Worm (Caenorhabditis elegans) whole organism, young adult: ENCODE data around the gene C34E11.2.

Source experiments
- B0019.2 ChIP-seq: fragments of 200-800 bp; sonication (Bioruptor generic); conservative IDR thresholded peaks from 2 replicates; pipeline ENCODE4 v1.3.6; 2022; ENCODE audit warnings: missing genetic modification reagents, missing genetic modification characterization, missing compliant biosample characterization
- C06A6.2 ChIP-seq: fragments of 200-800 bp; sonication (Bioruptor generic); conservative IDR thresholded peaks from 2 replicates; pipeline ENCODE4 v1.3.6; 2022; ENCODE audit warnings: missing genetic modification characterization, missing compliant biosample characterization
- C17E4.6 ChIP-seq: fragments of 200-800 bp; sonication (Bioruptor generic); IDR thresholded peaks from 2 replicates; pipeline ENCODE4 v1.3.6; 2022; ENCODE audit warnings: missing genetic modification reagents, missing genetic modification characterization, missing compliant biosample characterization
- F39B2.1 ChIP-seq: fragments of 200-800 bp; sonication (Bioruptor generic); IDR thresholded peaks from 2 replicates; pipeline ENCODE4 v1.3.6; 2022; ENCODE audit warnings: missing genetic modification reagents, missing genetic modification characterization, missing compliant biosample characterization
- F52B5.7 ChIP-seq: sonication (generic microtip); optimal IDR thresholded peaks from 2 replicates; lab custom pipeline; 2016; ENCODE audit warnings: mild to moderate bottlenecking, missing genetic modification characterization, missing compliant biosample characterization
- K11D2.4 ChIP-seq: fragments of 200-800 bp; sonication (Bioruptor generic); IDR thresholded peaks from 2 replicates; pipeline ENCODE4 v1.3.6; 2022; ENCODE audit warnings: missing genetic modification reagents, missing genetic modification characterization, missing compliant biosample characterization
- K12H6.12 ChIP-seq: fragments of 200-800 bp; sonication (Bioruptor generic); optimal IDR thresholded peaks from 2 replicates; lab custom pipeline; 2018; ENCODE audit warnings: mild to moderate bottlenecking, missing genetic modification characterization, missing compliant biosample characterization
- T07F8.4 ChIP-seq: sonication (generic microtip); optimal IDR thresholded peaks from 2 replicates; lab custom pipeline; 2016; ENCODE audit warnings: mild to moderate bottlenecking, missing genetic modification characterization, moderate library complexity, missing compliant biosample characterization
- Y53G8AR.9 ChIP-seq: fragments of 200-800 bp; sonication (Bioruptor generic); conservative IDR thresholded peaks from 2 replicates; pipeline ENCODE4 v1.3.6; 2022; ENCODE audit warnings: missing genetic modification reagents, missing genetic modification characterization, missing compliant biosample characterization
- Y79H2A.3 ChIP-seq: fragments of 200-800 bp; sonication (Bioruptor generic); conservative IDR thresholded peaks from 2 replicates; pipeline ENCODE4 v1.3.6; 2022; ENCODE audit warnings: missing genetic modification reagents, missing genetic modification characterization, missing compliant biosample characterization
- ZK185.1 ChIP-seq: sonication (generic microtip); optimal IDR thresholded peaks from 2 replicates; lab custom pipeline; 2016; ENCODE audit warnings: mild to moderate bottlenecking, missing genetic modification characterization, missing compliant biosample characterization; ENCODE audit not compliant: poor library complexity, severe bottlenecking
- attf-6 ChIP-seq: fragments of 200-800 bp; sonication (Bioruptor generic); IDR thresholded peaks from 2 replicates; pipeline ENCODE4 v1.3.6; 2022; ENCODE audit warnings: missing genetic modification reagents, missing genetic modification characterization, missing compliant biosample characterization
- bed-1 ChIP-seq: fragments of 200-800 bp; sonication (Bioruptor generic); IDR thresholded peaks from 2 replicates; pipeline ENCODE4 v1.3.6; 2022; ENCODE audit warnings: missing genetic modification reagents, missing genetic modification characterization, missing compliant biosample characterization
- bed-2 ChIP-seq: fragments of 200-800 bp; sonication (Bioruptor generic); IDR thresholded peaks from 2 replicates; pipeline ENCODE4 v1.3.6; 2022; ENCODE audit warnings: missing genetic modification reagents, missing genetic modification characterization, missing compliant biosample characterization
- ccch-3 ChIP-seq: fragments of 200-800 bp; sonication (Bioruptor generic); optimal IDR thresholded peaks from 2 replicates; lab custom pipeline; 2018; ENCODE audit warnings: mild to moderate bottlenecking, missing genetic modification characterization, missing compliant biosample characterization
- ceh-27 ChIP-seq: fragments of 200-800 bp; sonication (Bioruptor generic); optimal IDR thresholded peaks from 2 replicates; lab custom pipeline; 2018; ENCODE audit warnings: mild to moderate bottlenecking, missing genetic modification characterization, moderate library complexity, missing compliant biosample characterization
- ceh-40 ChIP-seq: fragments of 200-800 bp; sonication (Bioruptor generic); IDR thresholded peaks from 2 replicates; pipeline ENCODE4 v1.3.6; 2022; ENCODE audit warnings: missing genetic modification characterization, missing compliant biosample characterization
- ceh-79 ChIP-seq: sonication (generic microtip); optimal IDR thresholded peaks from 2 replicates; lab custom pipeline; 2017; ENCODE audit warnings: mild to moderate bottlenecking, missing genetic modification characterization, missing compliant biosample characterization
- chd-7 ChIP-seq: sonication (generic microtip); optimal IDR thresholded peaks from 2 replicates; lab custom pipeline; 2016; ENCODE audit warnings: mild to moderate bottlenecking, missing genetic modification characterization, moderate library complexity, missing compliant biosample characterization
- die-1 ChIP-seq: sonication (generic microtip); optimal IDR thresholded peaks from 2 replicates; lab custom pipeline; 2016; ENCODE audit warnings: missing genotype, mild to moderate bottlenecking, missing genetic modification characterization, missing compliant biosample characterization
- egl-18 ChIP-seq: fragments of 200-800 bp; sonication (Bioruptor generic); IDR thresholded peaks from 2 replicates; pipeline ENCODE4 v1.3.6; 2022; ENCODE audit warnings: missing genetic modification reagents, missing genetic modification characterization, missing compliant biosample characterization
- egrh-3 ChIP-seq: fragments of 200-800 bp; sonication (Bioruptor generic); IDR thresholded peaks from 2 replicates; pipeline ENCODE4 v1.3.6; 2022; ENCODE audit warnings: missing genetic modification reagents, missing genetic modification characterization, missing compliant biosample characterization
- fkh-3 ChIP-seq: sonication (generic microtip); optimal IDR thresholded peaks from 2 replicates; lab custom pipeline; 2016; ENCODE audit warnings: mild to moderate bottlenecking, missing genetic modification characterization, missing compliant biosample characterization
- hmg-20 ChIP-seq: fragments of 200-800 bp; sonication (Bioruptor generic); IDR thresholded peaks from 2 replicates; pipeline ENCODE4 v1.3.6; 2022; ENCODE audit warnings: missing genetic modification reagents, missing genetic modification characterization, missing compliant biosample characterization
- hsf-1 ChIP-seq: fragments of 200-800 bp; sonication (Bioruptor generic); IDR thresholded peaks from 2 replicates; pipeline ENCODE4 v1.3.6; 2022; ENCODE audit warnings: missing genetic modification reagents, missing genetic modification characterization, missing compliant biosample characterization
- let-526 ChIP-seq: fragments of 200-800 bp; sonication (Bioruptor generic); IDR thresholded peaks from 2 replicates; pipeline ENCODE4 v1.3.6; 2022; ENCODE audit warnings: missing genetic modification reagents, missing genetic modification characterization, missing compliant biosample characterization
- lin-26 ChIP-seq: fragments of 200-800 bp; sonication (Bioruptor generic); IDR thresholded peaks from 2 replicates; pipeline ENCODE4 v1.3.6; 2022; ENCODE audit warnings: missing genetic modification reagents, missing genetic modification characterization, missing compliant biosample characterization
- madf-6 ChIP-seq: fragments of 200-800 bp; sonication (Bioruptor generic); IDR thresholded peaks from 2 replicates; pipeline ENCODE4 v1.3.6; 2022; ENCODE audit warnings: missing genetic modification reagents, missing genetic modification characterization, missing compliant biosample characterization
- mcd-1 ChIP-seq: fragments of 200-800 bp; sonication (Bioruptor generic); IDR thresholded peaks from 2 replicates; pipeline ENCODE4 v1.3.6; 2022; ENCODE audit warnings: missing genetic modification reagents, missing genetic modification characterization, missing compliant biosample characterization
- nfya-2 ChIP-seq: fragments of 200-800 bp; sonication (Bioruptor generic); IDR thresholded peaks from 2 replicates; pipeline ENCODE4 v1.3.6; 2022; ENCODE audit warnings: missing genetic modification reagents, missing genetic modification characterization, missing compliant biosample characterization
- nfyb-1 ChIP-seq: fragments of 200-800 bp; sonication (Bioruptor generic); IDR thresholded peaks from 2 replicates; pipeline ENCODE4 v1.3.6; 2022; ENCODE audit warnings: missing genetic modification reagents, missing genetic modification characterization, missing compliant biosample characterization
- pbrm-1 ChIP-seq: fragments of 200-800 bp; sonication (Bioruptor generic); IDR thresholded peaks from 2 replicates; pipeline ENCODE4 v1.3.6; 2022; ENCODE audit warnings: missing genetic modification reagents, missing genetic modification characterization, missing compliant biosample characterization
- rcor-1 ChIP-seq: fragments of 200-800 bp; sonication (Bioruptor generic); IDR thresholded peaks from 2 replicates; pipeline ENCODE4 v1.3.6; 2022; ENCODE audit warnings: missing genetic modification reagents, missing genetic modification characterization, missing compliant biosample characterization
- rpc-1 ChIP-seq, 2 experiments: fragments of 150-350 bp in 1 of 2; sonication (generic microtip) in 1 of 2; optimal IDR thresholded peaks; 2 replicates each; lab custom pipeline; 2014 to 2018; ENCODE audit warnings: missing biosample characterization in 1 of 2, missing genetic modification characterization in 1 of 2, missing genetic modification reagents in 1 of 2, missing genotype in 1 of 2
- sea-2 ChIP-seq: fragments of 200-800 bp; sonication (Bioruptor generic); IDR thresholded peaks from 2 replicates; pipeline ENCODE4 v1.3.6; 2022; ENCODE audit warnings: missing genetic modification characterization, missing compliant biosample characterization
- snpc-3.4 ChIP-seq: sonication (generic microtip); optimal IDR thresholded peaks from 2 replicates; lab custom pipeline; 2017; ENCODE audit warnings: missing genetic modification characterization, mild to moderate bottlenecking, missing compliant biosample characterization, antibody characterized with exemption, moderate library complexity, missing genotype, missing genetic modification reagents
- snpc-4 ChIP-seq, 5 experiments: fragments of 150-350 bp in 1 of 5; sonication (generic microtip) in 4 of 5; optimal IDR thresholded peaks; 2 replicates each; lab custom pipeline; 2014 to 2018; ENCODE audit warnings: missing genetic modification characterization in 5 of 5, missing biosample characterization in 3 of 5, antibody characterized with exemption in 2 of 5, mild to moderate bottlenecking in 2 of 5, missing compliant biosample characterization in 2 of 5, missing genotype in 2 of 5, moderate library complexity in 2 of 5, missing genetic modification reagents in 1 of 5
- somi-1 ChIP-seq: fragments of 200-800 bp; sonication (Bioruptor generic); optimal IDR thresholded peaks from 2 replicates; lab custom pipeline; 2018; ENCODE audit warnings: mild to moderate bottlenecking, missing genetic modification characterization, missing compliant biosample characterization
- sptf-2 ChIP-seq: fragments of 200-800 bp; sonication (Bioruptor generic); optimal IDR thresholded peaks from 2 replicates; lab custom pipeline; 2018; ENCODE audit warnings: mild to moderate bottlenecking, missing genetic modification characterization, missing compliant biosample characterization
- tbp1 ChIP-seq: fragments of 200-800 bp; sonication (Bioruptor generic); optimal IDR thresholded peaks from 2 replicates; lab custom pipeline; 2018; ENCODE audit warnings: mild to moderate bottlenecking, missing genetic modification characterization, missing compliant biosample characterization
- tbx-9 ChIP-seq: sonication (generic microtip); optimal IDR thresholded peaks from 2 replicates; lab custom pipeline; 2016; ENCODE audit warnings: borderline replicate concordance, missing genetic modification characterization, inconsistent platforms, missing compliant biosample characterization
- unc-62 ChIP-seq: fragments of 150-350 bp; optimal IDR thresholded peaks from 2 replicates; lab custom pipeline; 2014; ENCODE audit warnings: missing biosample characterization, missing genetic modification reagents, missing genetic modification characterization
- ztf-18 ChIP-seq: sonication (generic microtip); optimal IDR thresholded peaks from 2 replicates; lab custom pipeline; 2016; ENCODE audit warnings: missing genotype, mild to moderate bottlenecking, missing genetic modification characterization, missing compliant biosample characterization
- ztf-26 ChIP-seq: sonication (generic microtip); optimal IDR thresholded peaks from 2 replicates; lab custom pipeline; 2017; ENCODE audit warnings: missing genetic modification characterization, missing compliant biosample characterization

The C34E11.2 gene

DNA sequence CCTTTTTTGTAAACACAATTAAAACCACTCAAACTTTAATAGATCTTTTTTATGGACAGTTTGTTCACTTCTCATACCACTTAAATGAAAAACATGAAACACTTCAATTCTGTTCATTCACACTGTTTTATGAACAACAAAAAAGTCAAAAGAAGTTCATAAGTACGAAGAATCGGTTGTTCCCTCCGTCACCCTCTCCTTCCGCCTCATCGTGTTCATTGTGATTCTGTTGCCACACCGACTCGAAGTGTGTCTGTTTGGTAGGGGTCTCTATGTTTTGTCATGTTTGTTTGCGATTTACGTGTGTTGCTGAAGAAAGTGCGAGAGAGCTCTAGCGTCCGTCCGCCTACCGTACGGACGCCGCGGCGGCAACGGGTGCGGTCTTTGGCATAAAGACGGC is 55.7 kb downstream of the C34E11.2 start, which contains the start of gene lact-7:
Gene lact-7 (plus strand): TSS at position 301 of the 400 bp plus-strand sequence.
- TF ChIP-seq B0019.2 (GFP tag; lab: Robert Waterston, UW) (no peak), ceh-27 (GFP tag; lab: Kevin White, UChicago) (peak; percentile 67), unc-62 (GFP tag; lab: Kevin White, UChicago) (no peak)

DNA sequence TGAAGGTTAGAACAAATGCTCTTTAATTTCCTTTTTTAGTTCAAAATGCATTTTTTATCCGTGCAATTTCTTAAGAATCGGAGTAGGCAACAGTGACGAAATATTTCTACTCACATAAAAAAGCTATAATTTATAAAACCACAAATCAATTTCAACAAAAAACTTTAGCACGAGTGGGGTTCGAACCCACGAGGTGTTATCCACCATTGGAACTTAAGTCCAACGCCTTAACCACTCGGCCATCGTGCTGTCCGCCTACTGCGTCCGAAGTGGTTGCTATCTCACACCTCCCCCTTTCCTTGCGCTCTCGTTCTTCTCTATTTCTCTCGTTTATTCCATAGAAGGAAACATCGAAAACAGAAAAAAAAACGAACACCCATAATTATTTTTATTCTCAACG is 56.9 kb downstream of the C34E11.2 start:
- TF ChIP-seq Y53G8AR.9 (no peak; the same call in 1 of the 2 replicates), attf-6 (GFP tag; lab: Robert Waterston, UW) (no peak), C17E4.6 (GFP tag; lab: Robert Waterston, UW) (peak; percentile 75; the same call in 1 of the 2 replicates), ccch-3 (no peak), pbrm-1 (GFP tag; lab: Robert Waterston, UW) (peak; percentile 96), snpc-3.4 (peak; percentile 77), Y79H2A.3 (GFP tag; lab: Robert Waterston, UW) (0 out of 2 replicates have a peak, but pooled peaks have one; percentile 59), ZK185.1 (tag; lab: Kevin White, UChicago) (peak; percentile 75), ztf-18 (tag; lab: Kevin White, UChicago) (peak; percentile 76), unc-62 (GFP tag; lab: Kevin White, UChicago) (no peak), egrh-3 (GFP tag; lab: Robert Waterston, UW) (no peak), let-526 (GFP tag; lab: Robert Waterston, UW) (peak; percentile 61; the same call in 1 of the 2 replicates), bed-1 (0 out of 2 replicates have a peak, but pooled peaks have one; percentile 48), T07F8.4 (tag; lab: Kevin White, UChicago) (peak; percentile 90), egl-18 (GFP tag; lab: Robert Waterston, UW) (0 out of 2 replicates have a peak, but pooled peaks have one; percentile 42), snpc-4 (GFP tag; optimal IDR thresholded peaks at IDR 0.05; lab: Kevin White, UChicago) (peak; percentile 82), snpc-4 (tag; optimal IDR thresholded peaks at IDR 0.05; lab: Kevin White, UChicago) (peak in 1 of 4 experiments; percentile 83), rcor-1 (GFP tag; lab: Robert Waterston, UW) (peak; percentile 87), madf-6 (GFP tag; lab: Robert Waterston, UW) (peak; percentile 73), hmg-20 (peak; percentile 67; the same call in 1 of the 2 replicates), F39B2.1 (GFP tag; lab: Robert Waterston, UW) (0 out of 2 replicates have a peak, but pooled peaks have one; percentile 52), sea-2 (GFP tag; lab: Robert Waterston, UW) (peak; percentile 62; the same call in 1 of the 2 replicates), hsf-1 (0 out of 2 replicates have a peak, but pooled peaks have one; percentile 54), mcd-1 (GFP tag; lab: Robert Waterston, UW) (peak; percentile 68), C06A6.2 (peak; percentile 64; the same call in 1 of the 2 replicates), ceh-79 (tag; lab: Kevin White, UChicago) (peak; percentile 36), nfya-2 (GFP tag; lab: Robert Waterston, UW) (0 out of 2 replicates have a peak, but pooled peaks have one; percentile 70), K11D2.4 (GFP tag; lab: Robert Waterston, UW) (peak; percentile 77), F52B5.7 (tag; lab: Kevin White, UChicago) (peak; percentile 56), rpc-1 (optimal IDR thresholded peaks at IDR 0.05; lab: Kevin White, UChicago) (peak; percentile 95), rpc-1 (tag; optimal IDR thresholded peaks at IDR 0.05; lab: Kevin White, UChicago) (peak; percentile 98), chd-7 (tag; lab: Kevin White, UChicago) (peak; percentile 81), fkh-3 (tag; lab: Kevin White, UChicago) (peak; percentile 58), K12H6.12 (tag; lab: Kevin White, UChicago) (peak; percentile 64), somi-1 (GFP tag; lab: Kevin White, UChicago) (peak; percentile 72), sptf-2 (peak; percentile 69), lin-26 (GFP tag; lab: Robert Waterston, UW) (peak; percentile 98), bed-2 (GFP tag; lab: Robert Waterston, UW) (peak; percentile 58; the same call in 1 of the 2 replicates), ztf-26 (peak; percentile 64), tbx-9 (tag; lab: Kevin White, UChicago) (no peak), nfyb-1 (GFP tag; lab: Robert Waterston, UW) (peak; percentile 91), tbp1 (GFP tag; lab: Kevin White, UChicago) (peak; percentile 99), ceh-40 (GFP tag; lab: Robert Waterston, UW) (peak; percentile 73), die-1 (tag; lab: Kevin White, UChicago) (peak; percentile 94)
